Fruit fly (Drosophila melanogaster) whole organism, embryonic: ENCODE data around the gene NdufV3.

Experiments
- Bgb ChIP-seq: fragments of 200-800 bp; sonication (Bioruptor generic); IDR thresholded peaks from 2 replicates; pipeline ENCODE4 v1.3.6; 2022; ENCODE audit warnings: missing biosample characterization, missing genetic modification characterization; ENCODE audit not compliant: partially characterized antibody
- BtbVII ChIP-seq: fragments of 200-800 bp; sonication (Bioruptor generic); optimal IDR thresholded peaks from 3 replicates; lab custom pipeline; 2017; ENCODE audit warnings: missing biosample characterization, mild to moderate bottlenecking, missing genetic modification characterization
- CG10366 ChIP-seq: fragments of 200-800 bp; sonication (Bioruptor generic); IDR thresholded peaks from 2 replicates; pipeline ENCODE4 v1.3.6; 2022; ENCODE audit warnings: missing biosample characterization, missing genetic modification characterization
- CG11723 ChIP-seq: fragments of 200-800 bp; sonication (Bioruptor generic); optimal IDR thresholded peaks from 2 replicates; lab custom pipeline; 2017; ENCODE audit warnings: missing biosample characterization, mild to moderate bottlenecking, missing genetic modification characterization
- CG12155 ChIP-seq: fragments of 200-800 bp; sonication (Bioruptor generic); optimal IDR thresholded peaks from 3 replicates; lab custom pipeline; 2016; ENCODE audit warnings: missing biosample characterization, missing genetic modification characterization
- CG12769 ChIP-seq: fragments of 200-800 bp; sonication (Bioruptor generic); optimal IDR thresholded peaks from 2 replicates; lab custom pipeline; 2019; ENCODE audit warnings: missing biosample characterization, mild to moderate bottlenecking, missing genetic modification characterization, moderate library complexity
- CG14667 ChIP-seq: fragments of 200-800 bp; sonication (Bioruptor generic); IDR thresholded peaks from 2 replicates; pipeline ENCODE4 v1.3.6; 2022; ENCODE audit warnings: missing biosample characterization, missing genetic modification characterization
- CG15073 ChIP-seq: fragments of 200-800 bp; sonication (Bioruptor generic); optimal IDR thresholded peaks from 2 replicates; lab custom pipeline; 2016; ENCODE audit warnings: missing biosample characterization, missing genetic modification characterization
- CG17328 ChIP-seq: fragments of 200-800 bp; sonication (Bioruptor generic); IDR thresholded peaks from 2 replicates; pipeline ENCODE4 v1.3.6; 2022; ENCODE audit warnings: missing biosample characterization, missing genetic modification characterization
- CG17802 ChIP-seq: fragments of 200-800 bp; sonication (Bioruptor generic); optimal IDR thresholded peaks from 2 replicates; lab custom pipeline; 2018; ENCODE audit warnings: missing biosample characterization, mild to moderate bottlenecking, missing genetic modification characterization, moderate library complexity
- CG30431 ChIP-seq: fragments of 200-800 bp; sonication (Bioruptor generic); optimal IDR thresholded peaks from 2 replicates; lab custom pipeline; 2017; ENCODE audit warnings: missing biosample characterization, missing genetic modification characterization
- CG31365 ChIP-seq: fragments of 200-800 bp; sonication (Bioruptor generic); optimal IDR thresholded peaks from 2 replicates; lab custom pipeline; 2018; ENCODE audit warnings: missing biosample characterization, mild to moderate bottlenecking, missing genetic modification characterization
- CG31388 ChIP-seq: fragments of 200-800 bp; sonication (Bioruptor generic); optimal IDR thresholded peaks from 2 replicates; lab custom pipeline; 2016; ENCODE audit warnings: missing biosample characterization, missing genetic modification characterization
- CG31441 ChIP-seq: fragments of 200-800 bp; sonication (Bioruptor generic); IDR thresholded peaks from 2 replicates; pipeline ENCODE4 v1.3.6; 2022; ENCODE audit warnings: missing biosample characterization, missing genetic modification characterization
- CG6689 ChIP-seq: fragments of 200-800 bp; sonication (Bioruptor generic); IDR thresholded peaks from 2 replicates; pipeline ENCODE4 v1.3.6; 2022; ENCODE audit warnings: missing biosample characterization, missing genetic modification characterization
- CG8359 ChIP-seq: fragments of 200-800 bp; sonication (Bioruptor generic); optimal IDR thresholded peaks from 2 replicates; lab custom pipeline; 2017; ENCODE audit warnings: missing biosample characterization, mild to moderate bottlenecking, missing genetic modification characterization, borderline replicate concordance
- CG9437 ChIP-seq: fragments of 200-800 bp; sonication (Bioruptor generic); optimal IDR thresholded peaks from 2 replicates; lab custom pipeline; 2018; ENCODE audit warnings: missing biosample characterization, mild to moderate bottlenecking, missing genetic modification characterization
- CG9727 ChIP-seq: fragments of 200-800 bp; sonication (Bioruptor generic); optimal IDR thresholded peaks from 3 replicates; lab custom pipeline; 2017; ENCODE audit warnings: missing biosample characterization, mild to moderate bottlenecking, missing genetic modification characterization
- CG9817 ChIP-seq: fragments of 200-800 bp; sonication (Bioruptor generic); optimal IDR thresholded peaks from 2 replicates; lab custom pipeline; 2018; ENCODE audit warnings: missing biosample characterization, mild to moderate bottlenecking, missing genetic modification characterization, moderate library complexity
- CHES-1-like ChIP-seq: fragments of 200-800 bp; sonication (Bioruptor generic); optimal IDR thresholded peaks from 2 replicates; lab custom pipeline; 2016; ENCODE audit warnings: missing biosample characterization, missing genetic modification characterization
- CTCF ChIP-seq: fragments of 200-800 bp; sonication (Bioruptor generic); optimal IDR thresholded peaks from 2 replicates; lab custom pipeline; 2017; ENCODE audit warnings: missing biosample characterization, mild to moderate bottlenecking, missing genetic modification characterization, moderate library complexity
- CoRest ChIP-seq: fragments of 200-800 bp; sonication (Bioruptor generic); optimal IDR thresholded peaks from 3 replicates; lab custom pipeline; 2018; ENCODE audit warnings: missing biosample characterization, mild to moderate bottlenecking, missing genetic modification characterization, moderate library complexity
- D ChIP-seq, 2 experiments: fragments of 200-800 bp in 1 of 2; fragments of >200 bp in 1 of 2; sonication (Bioruptor generic) in 1 of 2; optimal IDR thresholded peaks; 2 replicates in 1 of 2; 3 replicates in 1 of 2; lab custom pipeline; 2017; ENCODE audit warnings: mild to moderate bottlenecking in 1 of 2, missing biosample characterization in 1 of 2, missing genetic modification characterization in 1 of 2, missing genetic modification reagents in 1 of 2
- D19B ChIP-seq: fragments of 200-800 bp; sonication (Bioruptor generic); optimal IDR thresholded peaks from 2 replicates; lab custom pipeline; 2017; ENCODE audit warnings: missing biosample characterization, mild to moderate bottlenecking, missing genetic modification characterization
- E2f1 ChIP-seq: fragments of 200-800 bp; sonication (Bioruptor generic); IDR thresholded peaks from 2 replicates; pipeline ENCODE4 v1.3.6; 2022; ENCODE audit warnings: missing biosample characterization, missing genetic modification characterization
- Gug ChIP-seq: fragments of 200-800 bp; sonication (Bioruptor generic); IDR thresholded peaks from 4 replicates; pipeline ENCODE4 v1.3.6; 2022; ENCODE audit warnings: missing biosample characterization, missing genetic modification characterization
- Lhr ChIP-seq: fragments of 200-800 bp; sonication (Bioruptor generic); optimal IDR thresholded peaks from 3 replicates; lab custom pipeline; 2017; ENCODE audit warnings: mild to moderate bottlenecking, missing biosample characterization, missing genetic modification reagents, missing genetic modification characterization
- NfI ChIP-seq: fragments of 200-800 bp; sonication (Bioruptor generic); optimal IDR thresholded peaks from 3 replicates; lab custom pipeline; 2018; ENCODE audit warnings: missing biosample characterization, mild to moderate bottlenecking, missing genetic modification characterization, moderate library complexity
- Side ChIP-seq: fragments of 200-800 bp; sonication (Bioruptor generic); optimal IDR thresholded peaks from 2 replicates; lab custom pipeline; 2016; ENCODE audit warnings: missing biosample characterization, missing genetic modification characterization
- Usf ChIP-seq: fragments of 200-800 bp; sonication (Bioruptor generic); optimal IDR thresholded peaks from 2 replicates; lab custom pipeline; 2017; ENCODE audit warnings: missing genotype, missing biosample characterization, missing genetic modification characterization
- ara ChIP-seq: fragments of 200-800 bp; sonication (Bioruptor generic); IDR thresholded peaks from 2 replicates; pipeline ENCODE4 v1.3.6; 2022; ENCODE audit warnings: missing biosample characterization, missing genetic modification characterization
- ash1 ChIP-seq: fragments of 200-800 bp; sonication (Bioruptor generic); optimal IDR thresholded peaks from 2 replicates; lab custom pipeline; 2018; ENCODE audit warnings: missing biosample characterization, mild to moderate bottlenecking, missing genetic modification characterization
- ato ChIP-seq: fragments of 200-800 bp; sonication (Bioruptor generic); IDR thresholded peaks from 2 replicates; pipeline ENCODE4 v1.3.6; 2022; ENCODE audit warnings: missing biosample characterization, missing genetic modification characterization; ENCODE audit not compliant: partially characterized antibody
- az2 ChIP-seq: fragments of 200-800 bp; sonication (Bioruptor generic); optimal IDR thresholded peaks from 3 replicates; lab custom pipeline; 2016; ENCODE audit warnings: missing biosample characterization, missing genetic modification characterization
- btn ChIP-seq: fragments of 200-800 bp; sonication (Bioruptor generic); optimal IDR thresholded peaks from 2 replicates; lab custom pipeline; 2016; ENCODE audit warnings: missing biosample characterization, missing genetic modification characterization
- chif ChIP-seq, 2 experiments: fragments of 200-800 bp; sonication (Bioruptor generic); optimal IDR thresholded peaks; 3 replicates each; lab custom pipeline; 2016; ENCODE audit warnings: missing biosample characterization in 2 of 2, missing genetic modification characterization in 2 of 2
- cwo ChIP-seq: fragments of 200-800 bp; sonication (Bioruptor generic); optimal IDR thresholded peaks from 3 replicates; lab custom pipeline; 2017; ENCODE audit warnings: missing biosample characterization, missing genetic modification characterization, mild to moderate bottlenecking, moderate library complexity, missing genetic modification reagents
- da ChIP-seq: fragments of 200-800 bp; sonication (Bioruptor generic); optimal IDR thresholded peaks from 2 replicates; lab custom pipeline; 2016; ENCODE audit warnings: missing biosample characterization, missing genetic modification characterization
- dati ChIP-seq: fragments of 200-800 bp; sonication (Bioruptor generic); IDR thresholded peaks from 2 replicates; pipeline ENCODE4 v1.3.6; 2022; ENCODE audit warnings: missing biosample characterization, missing genetic modification characterization
- jing ChIP-seq: fragments of 200-800 bp; sonication (Bioruptor generic); optimal IDR thresholded peaks from 2 replicates; lab custom pipeline; 2018; ENCODE audit warnings: missing biosample characterization, mild to moderate bottlenecking, missing genetic modification characterization
- lbe ChIP-seq: fragments of 200-800 bp; sonication (Bioruptor generic); optimal IDR thresholded peaks from 2 replicates; lab custom pipeline; 2016; ENCODE audit warnings: missing biosample characterization, mild to moderate bottlenecking, missing genetic modification characterization
- lmd ChIP-seq: fragments of 200-800 bp; sonication (Bioruptor generic); IDR thresholded peaks from 2 replicates; pipeline ENCODE4 v1.3.6; 2022; ENCODE audit warnings: missing biosample characterization, missing genetic modification characterization
- lola ChIP-seq, 3 experiments: fragments of >200 bp in 2 of 3; fragments of 200-800 bp in 1 of 3; sonication (Bioruptor generic) in 1 of 3; optimal IDR thresholded peaks; 2 replicates each; lab custom pipeline; 2017 to 2019; ENCODE audit warnings: missing biosample characterization in 3 of 3, missing genetic modification characterization in 3 of 3, mild to moderate bottlenecking in 1 of 3, moderate library complexity in 1 of 3
- luna ChIP-seq: fragments of 200-800 bp; sonication (Bioruptor generic); optimal IDR thresholded peaks from 2 replicates; lab custom pipeline; 2016; ENCODE audit warnings: missing biosample characterization, missing genetic modification characterization
- nau ChIP-seq: fragments of 200-800 bp; sonication (Bioruptor generic); optimal IDR thresholded peaks from 3 replicates; lab custom pipeline; 2017; ENCODE audit warnings: missing biosample characterization, mild to moderate bottlenecking, missing genetic modification characterization, missing genetic modification reagents
- pfk ChIP-seq: fragments of 200-800 bp; sonication (Bioruptor generic); optimal IDR thresholded peaks from 2 replicates; lab custom pipeline; 2018; ENCODE audit warnings: missing biosample characterization, mild to moderate bottlenecking, missing genetic modification characterization, moderate library complexity
- run ChIP-seq: fragments of 200-800 bp; sonication (Bioruptor generic); optimal IDR thresholded peaks from 3 replicates; lab custom pipeline; 2018; ENCODE audit warnings: missing biosample characterization, mild to moderate bottlenecking, missing genetic modification characterization
- sr ChIP-seq: fragments of 200-800 bp; sonication (Bioruptor generic); IDR thresholded peaks from 3 replicates; pipeline ENCODE4 v1.3.6; 2022; ENCODE audit warnings: missing biosample characterization, missing genetic modification characterization
- stwl ChIP-seq: fragments of 200-800 bp; sonication (Bioruptor generic); optimal IDR thresholded peaks from 3 replicates; lab custom pipeline; 2018; ENCODE audit warnings: missing biosample characterization, mild to moderate bottlenecking, missing genetic modification characterization, moderate library complexity
- trh ChIP-seq: fragments of 200-800 bp; sonication (Bioruptor generic); optimal IDR thresholded peaks from 2 replicates; lab custom pipeline; 2016; ENCODE audit warnings: missing biosample characterization, missing genetic modification characterization

NdufV3 gene

dm6 chrX:11351351-11351750 lies 1.6 kb downstream of the NdufV3 start (continued):
- peak; percentile 92 for TF ChIP-seq CG14667
- TF ChIP-seq BtbVII (GFP tag; lab: Kevin White, UChicago): peak; percentile 87
- no peak for TF ChIP-seq pfk (GFP tag; lab: Kevin White, UChicago)
- TF ChIP-seq ash1 (GFP tag; lab: Kevin White, UChicago): peak; percentile 83
- TF ChIP-seq CG10366 (GFP tag; lab: Robert Waterston, UW): peak; percentile 96
- peak; percentile 97 for TF ChIP-seq CG12769 (tag; lab: Kevin White, UChicago)
- peak; percentile 96 for TF ChIP-seq E2f1 (GFP tag; lab: Robert Waterston, UW)
- TF ChIP-seq CG17802 (tag; lab: Kevin White, UChicago): peak; percentile 76
- TF ChIP-seq lmd (GFP tag; lab: Robert Waterston, UW): peak; percentile 96
- peak; percentile 6 for TF ChIP-seq stwl (tag; lab: Kevin White, UChicago)
- peak; percentile 93 for TF ChIP-seq ara (GFP tag; lab: Robert Waterston, UW)
- TF ChIP-seq chif (GFP tag; optimal IDR thresholded peaks at IDR 0.05; lab: Kevin White, UChicago): peak; percentile 87 to 93
- peak; percentile 87 for TF ChIP-seq dati (GFP tag; lab: Robert Waterston, UW)
- TF ChIP-seq CHES-1-like: peak; percentile 90
- TF ChIP-seq CG8359 (GFP tag; lab: Kevin White, UChicago): peak; percentile 72
- TF ChIP-seq D (optimal IDR thresholded peaks at IDR 0.05; lab: Kevin White, UChicago): no peak
- TF ChIP-seq D (GFP tag; optimal IDR thresholded peaks at IDR 0.05; lab: Kevin White, UChicago): peak; percentile 90
- peak; percentile 87 for TF ChIP-seq nau (GFP tag; lab: Kevin White, UChicago)
- peak; percentile 69 for TF ChIP-seq run (tag; lab: Kevin White, UChicago)
- TF ChIP-seq D19B (GFP tag; lab: Kevin White, UChicago): peak; percentile 76
- TF ChIP-seq CG9817 (tag; lab: Kevin White, UChicago): peak; percentile 93
- peak; percentile 62 for TF ChIP-seq CTCF (GFP tag; lab: Kevin White, UChicago)
- TF ChIP-seq CG9727 (GFP tag; lab: Kevin White, UChicago): peak; percentile 89
- TF ChIP-seq lola (GFP tag; optimal IDR thresholded peaks at IDR 0.05; lab: Kevin White, UChicago): peak in 1 of 3 experiments; percentile 77
- TF ChIP-seq Gug (GFP tag; lab: Robert Waterston, UW): peak; percentile 97
- TF ChIP-seq CG15073 (GFP tag; lab: Kevin White, UChicago): peak; percentile 75
- TF ChIP-seq lbe (GFP tag; lab: Kevin White, UChicago): peak; percentile 88
- peak; percentile 93 for TF ChIP-seq CoRest (tag; lab: Kevin White, UChicago)
- TF ChIP-seq CG31388: peak; percentile 83
- TF ChIP-seq NfI (GFP tag; lab: Kevin White, UChicago): peak; percentile 95
- peak; percentile 86 for TF ChIP-seq CG31441 (GFP tag; lab: Robert Waterston, UW)
- TF ChIP-seq Lhr (GFP tag; lab: Kevin White, UChicago): peak; percentile 79
- TF ChIP-seq CG11723 (GFP tag; lab: Kevin White, UChicago): peak; percentile 90
- peak; percentile 87 for TF ChIP-seq sr (GFP tag; lab: Robert Waterston, UW)
- peak; percentile 91 for TF ChIP-seq jing (GFP tag; lab: Kevin White, UChicago)
- TF ChIP-seq CG6689 (GFP tag; lab: Robert Waterston, UW): peak; percentile 94
- TF ChIP-seq trh (GFP tag; lab: Kevin White, UChicago): peak; percentile 80
- TF ChIP-seq CG17328: peak; percentile 97
- peak; percentile 93 for TF ChIP-seq Side (GFP tag; lab: Kevin White, UChicago)
- no peak for TF ChIP-seq ato (GFP tag; lab: Robert Waterston, UW)
- TF ChIP-seq da: peak; percentile 76
- peak; percentile 87 for TF ChIP-seq cwo (GFP tag; lab: Kevin White, UChicago)
- TF ChIP-seq CG30431: peak; percentile 93
- TF ChIP-seq btn (GFP tag; lab: Kevin White, UChicago): peak; percentile 89
- TF ChIP-seq CG31365 (tag; lab: Kevin White, UChicago): peak; percentile 78
- peak; percentile 93 for TF ChIP-seq az2 (GFP tag; lab: Kevin White, UChicago)
- TF ChIP-seq Usf: peak; percentile 87
- peak; percentile 88 for TF ChIP-seq CG12155 (GFP tag; lab: Kevin White, UChicago)
- peak; percentile 82 for TF ChIP-seq CG9437 (GFP tag; lab: Kevin White, UChicago)
- no peak for TF ChIP-seq Bgb (GFP tag; lab: Robert Waterston, UW)
- peak; percentile 73 for TF ChIP-seq luna (GFP tag; lab: Kevin White, UChicago)
